Fruit fly (Drosophila melanogaster): ENCODE data around the gene Saf-B.

The Saf-B gene

dm6 chr3R:24771273-24772231, 45.7 kb upstream of the Saf-B start, which contains the start of gene CG42331 (continued):
- TF ChIP-seq vfl (GFP tag; optimal IDR thresholded peaks at IDR 0.05) (no peak), CG16813 (GFP tag; IDR thresholded peaks at IDR 0.05; ENCODE audit: partially characterized antibody) (no peak), CG5180 (GFP tag; optimal IDR thresholded peaks at IDR 0.05) (peak; percentile 45), CG3163 (GFP tag; optimal IDR thresholded peaks at IDR 0.05) (peak; percentile 16), Lhr (GFP tag; optimal IDR thresholded peaks at IDR 0.05) (no peak), CG13424 (tag; optimal IDR thresholded peaks at IDR 0.05) (peak; percentile 69), CG32767 (GFP tag; IDR thresholded peaks at IDR 0.05) (peak; percentile 28; the same call in 1 of the 2 replicates), CG17612 (GFP tag; IDR thresholded peaks at IDR 0.05) (no peak), chinmo (GFP tag; IDR thresholded peaks at IDR 0.05; ENCODE audit: partially characterized antibody) (peak; percentile 89), tll (GFP tag; optimal IDR thresholded peaks at IDR 0.05) (no peak), en (GFP tag; optimal IDR thresholded peaks at IDR 0.05) (peak; percentile 57), CG18476 (GFP tag; optimal IDR thresholded peaks at IDR 0.05) (no peak), pum (GFP tag; optimal IDR thresholded peaks at IDR 0.05) (peak; percentile 45), Mrtf (GFP tag; IDR thresholded peaks at IDR 0.05) (no peak), stwl (tag; optimal IDR thresholded peaks at IDR 0.05) (no peak), CG10462 (GFP tag; optimal IDR thresholded peaks at IDR 0.05) (peak; percentile 3), eyg (GFP tag; optimal IDR thresholded peaks at IDR 0.05) (peak; percentile 33), hth (optimal IDR thresholded peaks at IDR 0.05) (no peak), slbo (GFP tag; IDR thresholded peaks at IDR 0.05) (peak; percentile 47; the same call in 1 of the 2 replicates), emc (GFP tag; optimal IDR thresholded peaks at IDR 0.05) (peak; percentile 5), CG3281 (GFP tag; optimal IDR thresholded peaks at IDR 0.05) (peak; percentile 71), tio (GFP tag; optimal IDR thresholded peaks at IDR 0.05) (peak; percentile 45), Ada2b (GFP tag; IDR thresholded peaks at IDR 0.05) (peak; percentile 45), CG2875 (GFP tag; optimal IDR thresholded peaks at IDR 0.05) (peak; percentile 42), lmd (GFP tag; IDR thresholded peaks at IDR 0.05) (peak; percentile 50), CG12769 (tag; optimal IDR thresholded peaks at IDR 0.05) (peak; percentile 76), CG9727 (GFP tag; optimal IDR thresholded peaks at IDR 0.05) (peak; percentile 55), Taf1 (GFP tag; IDR thresholded peaks at IDR 0.05) (no peak), psq (GFP tag; optimal IDR thresholded peaks at IDR 0.05) (peak; percentile 6), gem (tag; optimal IDR thresholded peaks at IDR 0.05) (peak; percentile 86), zfh1 (GFP tag; IDR thresholded peaks at IDR 0.05) (0 out of 3 replicates have a peak, but pooled peaks have one; percentile 30), tin (GFP tag; optimal IDR thresholded peaks at IDR 0.05) (peak; percentile 2), CG2116 (GFP tag; optimal IDR thresholded peaks at IDR 0.05) (peak; percentile 23), Bdp1 (GFP tag; optimal IDR thresholded peaks at IDR 0.05) (no peak), z (GFP tag; IDR thresholded peaks at IDR 0.05) (peak; percentile 71; the same call in 2 of the 3 replicates), Side (GFP tag; optimal IDR thresholded peaks at IDR 0.05) (peak; percentile 10), CG12391 (tag; optimal IDR thresholded peaks at IDR 0.05) (peak; percentile 46), da (GFP tag; optimal IDR thresholded peaks at IDR 0.05) (no peak), cas (GFP tag; IDR thresholded peaks at IDR 0.05) (no peak), klu (GFP tag; IDR thresholded peaks at IDR 0.05) (peak; percentile 64), Hr39 (optimal IDR thresholded peaks at IDR 0.05) (no peak), nerfin-1 (tag; optimal IDR thresholded peaks at IDR 0.05) (peak; percentile 34), chn (GFP tag; optimal IDR thresholded peaks at IDR 0.05) (no peak), grau (tag; optimal IDR thresholded peaks at IDR 0.05) (peak; percentile 72), CHES-1-like (GFP tag; optimal IDR thresholded peaks at IDR 0.05) (peak; percentile 17), ham (GFP tag; IDR thresholded peaks at IDR 0.05) (no peak), maf-S (GFP tag; optimal IDR thresholded peaks at IDR 0.05) (peak; percentile 21), CG10321 (GFP tag; IDR thresholded peaks at IDR 0.05) (no peak), sisA (GFP tag; IDR thresholded peaks at IDR 0.05) (peak; percentile 51)

Data from whole organism, embryonic.